Fruit fly (Drosophila melanogaster) whole organism, adult: ENCODE results near the gene CG11843.

Experiments
- CG11617 ChIP-seq: fragments of 200-800 bp; sonication (Bioruptor generic); optimal IDR thresholded peaks from 2 replicates; lab custom pipeline; 2017; ENCODE audit warnings: mild to moderate bottlenecking, missing biosample characterization, missing genetic modification reagents, missing genetic modification characterization
- CG12768 ChIP-seq: fragments of 200-800 bp; sonication (Bioruptor generic); optimal IDR thresholded peaks from 2 replicates; lab custom pipeline; 2017; ENCODE audit warnings: missing biosample characterization, missing genetic modification characterization, mild to moderate bottlenecking, moderate library complexity, missing genetic modification reagents
- CG14711 ChIP-seq: fragments of 200-800 bp; sonication (Bioruptor generic); optimal IDR thresholded peaks from 2 replicates; lab custom pipeline; 2018; ENCODE audit warnings: missing biosample characterization, mild to moderate bottlenecking, missing genetic modification characterization, moderate library complexity
- CG1620 ChIP-seq: fragments of 200-800 bp; sonication (Bioruptor generic); optimal IDR thresholded peaks from 2 replicates; lab custom pipeline; 2016; ENCODE audit warnings: missing biosample characterization, missing genetic modification characterization
- CG33017 ChIP-seq: fragments of 200-800 bp; sonication (Bioruptor generic); optimal IDR thresholded peaks from 2 replicates; lab custom pipeline; 2018; ENCODE audit warnings: missing biosample characterization, mild to moderate bottlenecking, missing genetic modification characterization, moderate library complexity
- CG5204 ChIP-seq: fragments of 200-800 bp; sonication (Bioruptor generic); optimal IDR thresholded peaks from 2 replicates; lab custom pipeline; 2016; ENCODE audit warnings: missing biosample characterization, missing genetic modification characterization
- CG7045 ChIP-seq: fragments of 200-800 bp; sonication (Bioruptor generic); optimal IDR thresholded peaks from 2 replicates; lab custom pipeline; 2017; ENCODE audit warnings: missing biosample characterization, mild to moderate bottlenecking, missing genetic modification characterization
- CG7101 ChIP-seq: fragments of 200-800 bp; sonication (Bioruptor generic); optimal IDR thresholded peaks from 2 replicates; lab custom pipeline; 2018; ENCODE audit warnings: missing biosample characterization, mild to moderate bottlenecking, missing genetic modification characterization, moderate library complexity
- Clk ChIP-seq: fragments of 200-800 bp; sonication (Bioruptor generic); optimal IDR thresholded peaks from 2 replicates; lab custom pipeline; 2017; ENCODE audit warnings: missing biosample characterization, missing genetic modification characterization
- Crg-1 ChIP-seq: fragments of 200-800 bp; sonication (Bioruptor generic); optimal IDR thresholded peaks from 2 replicates; lab custom pipeline; 2016; ENCODE audit warnings: missing biosample characterization, missing genetic modification characterization
- Hr96 ChIP-seq: fragments of 200-800 bp; sonication (Bioruptor generic); optimal IDR thresholded peaks from 2 replicates; lab custom pipeline; 2016; ENCODE audit warnings: missing biosample characterization, missing genetic modification characterization
- Mnt ChIP-seq: fragments of 200-800 bp; sonication (Bioruptor generic); optimal IDR thresholded peaks from 2 replicates; lab custom pipeline; 2016; ENCODE audit warnings: missing biosample characterization, mild to moderate bottlenecking, missing genetic modification characterization
- bab1 ChIP-seq: fragments of 200-800 bp; sonication (Bioruptor generic); optimal IDR thresholded peaks from 3 replicates; lab custom pipeline; 2019; ENCODE audit warnings: missing biosample characterization, mild to moderate bottlenecking, missing genetic modification characterization, moderate library complexity
- cic ChIP-seq: fragments of 200-800 bp; sonication (Bioruptor generic); optimal IDR thresholded peaks from 2 replicates; lab custom pipeline; 2017; ENCODE audit warnings: missing biosample characterization, mild to moderate bottlenecking, missing genetic modification characterization, moderate library complexity
- cnc ChIP-seq, 2 experiments: fragments of >200 bp; optimal IDR thresholded peaks; 2 replicates each; lab custom pipeline; 2017
- kay ChIP-seq: fragments of 200-800 bp; sonication (Bioruptor generic); peaks from one replicate; lab custom pipeline; 2016; ENCODE audit warnings: missing biosample characterization, missing genetic modification characterization, borderline replicate concordance
- ovo ChIP-seq: fragments of 200-800 bp; sonication (Bioruptor generic); optimal IDR thresholded peaks from 2 replicates; lab custom pipeline; 2016; ENCODE audit warnings: missing biosample characterization, missing genetic modification characterization
- pad ChIP-seq: fragments of 200-800 bp; sonication (Bioruptor generic); optimal IDR thresholded peaks from 3 replicates; lab custom pipeline; 2017; ENCODE audit warnings: missing biosample characterization, missing genetic modification characterization, mild to moderate bottlenecking, moderate library complexity, missing genetic modification reagents
- tj ChIP-seq: fragments of 200-800 bp; sonication (Bioruptor generic); optimal IDR thresholded peaks from 3 replicates; lab custom pipeline; 2017; ENCODE audit warnings: missing biosample characterization, mild to moderate bottlenecking, missing genetic modification characterization, moderate library complexity
- toe ChIP-seq: fragments of 200-800 bp; sonication (Bioruptor generic); optimal IDR thresholded peaks from 2 replicates; lab custom pipeline; 2016; ENCODE audit warnings: missing biosample characterization, missing genetic modification characterization

CG11843 gene

dm6 chr3R:29049055-29049722 lies 5.0 kb upstream of the CG11843 start, which contains the start of gene CG11837:
Gene CG11837 (plus strand): TSS chr3R:29049493.
- TF ChIP-seq CG33017 (tag; lab: Kevin White, UChicago) (no peak), kay (peak; percentile 91), CG7045 (GFP tag; lab: Kevin White, UChicago) (no peak), Mnt (GFP tag; lab: Kevin White, UChicago) (peak; percentile 95)

dm6 chr3R:29050756-29051155 lies 3.4 kb upstream of the CG11843 start, which contains the start of gene CG11841:
Gene CG11841 (plus strand): TSS chr3R:29051056.
- TF ChIP-seq CG5204 (GFP tag; lab: Kevin White, UChicago) (no peak), cic (GFP tag; lab: Kevin White, UChicago) (peak; percentile 15), CG12768 (GFP tag; lab: Kevin White, UChicago) (no peak)

dm6 chr3R:29052380-29052779 lies 1.8 kb upstream of the CG11843 start, which contains the start of gene CG11842:
Gene CG11842 (plus strand): TSS chr3R:29052680.
- no peak for TF ChIP-seq toe
- no peak for TF ChIP-seq CG7101 (tag; lab: Kevin White, UChicago)
- TF ChIP-seq bab1 (GFP tag; lab: Kevin White, UChicago), result no peak
- no peak for TF ChIP-seq CG7045 (GFP tag; lab: Kevin White, UChicago)

dm6 chr3R:29055710-29056109 lies 1.6 kb downstream of the CG11843 start, which contains the start of gene Sirt7:
Gene Sirt7 (plus strand): TSS chr3R:29055927.
- TF ChIP-seq CG11617 (GFP tag; lab: Kevin White, UChicago) (peak; percentile 11), Crg-1 (no peak), Mnt (GFP tag; lab: Kevin White, UChicago) (peak; percentile 5), bab1 (GFP tag; lab: Kevin White, UChicago) (no peak), CG33017 (tag; lab: Kevin White, UChicago) (peak; percentile 13)

- TF ChIP-seq CG14711 (no peak), CG11617 (GFP tag; lab: Kevin White, UChicago) (no peak), cic (GFP tag; lab: Kevin White, UChicago) (no peak), bab1 (GFP tag; lab: Kevin White, UChicago) (no peak), Mnt (GFP tag; lab: Kevin White, UChicago) (peak; percentile 11)
Observed at dm6 chr3R:29059385-29059784, 5.2 kb downstream of the CG11843 start.

- TF ChIP-seq CG5204 (GFP tag; lab: Kevin White, UChicago), result no peak
- TF ChIP-seq ovo (GFP tag; lab: Kevin White, UChicago), result no peak
- no peak for TF ChIP-seq tj (GFP tag; lab: Kevin White, UChicago)
- no peak for TF ChIP-seq CG14711
- no peak for TF ChIP-seq bab1 (GFP tag; lab: Kevin White, UChicago)
- no peak for TF ChIP-seq Clk (GFP tag; lab: Kevin White, UChicago)
- no peak for TF ChIP-seq pad (GFP tag; lab: Kevin White, UChicago)
- TF ChIP-seq CG7101 (tag; lab: Kevin White, UChicago), result no peak
- TF ChIP-seq CG7045 (GFP tag; lab: Kevin White, UChicago), result no peak
- TF ChIP-seq kay, result no peak
- no peak for TF ChIP-seq cnc (optimal IDR thresholded peaks at IDR 0.05; lab: Kevin White, UChicago)
- TF ChIP-seq cic (GFP tag; lab: Kevin White, UChicago), result peak; percentile 37
- no peak for TF ChIP-seq Hr96 (GFP tag; lab: Kevin White, UChicago)
- peak; percentile 57 for TF ChIP-seq Mnt (GFP tag; lab: Kevin White, UChicago)
- TF ChIP-seq Crg-1, result peak; percentile 65
- TF ChIP-seq CG12768 (GFP tag; lab: Kevin White, UChicago), result no peak
- TF ChIP-seq CG1620 (GFP tag; lab: Kevin White, UChicago), result peak; percentile 60
- TF ChIP-seq toe, result no peak
- TF ChIP-seq CG11617 (GFP tag; lab: Kevin White, UChicago), result no peak
- TF ChIP-seq CG33017 (tag; lab: Kevin White, UChicago), result no peak
Observed at dm6 chr3R:29062717-29063206, 8.6 kb downstream of the CG11843 start, which contains the start of the genes Cul5 and Bicra. Gene Cul5 (minus strand): TSS chr3R:29062975. Gene Bicra (plus strand): TSS chr3R:29063040.

dm6 chr3R:29063207-29063920 lies 9.2 kb downstream of the CG11843 start:
- TF ChIP-seq CG1620 (GFP tag; lab: Kevin White, UChicago) (peak; percentile 35), Hr96 (GFP tag; lab: Kevin White, UChicago) (peak; percentile 73), Crg-1 (peak; percentile 37), CG12768 (GFP tag; lab: Kevin White, UChicago) (peak; percentile 83), CG11617 (GFP tag; lab: Kevin White, UChicago) (peak; percentile 91), toe (peak; percentile 82), CG33017 (tag; lab: Kevin White, UChicago) (peak; percentile 84), ovo (GFP tag; lab: Kevin White, UChicago) (peak; percentile 26), CG5204 (GFP tag; lab: Kevin White, UChicago) (peak; percentile 82), cnc (optimal IDR thresholded peaks at IDR 0.05; lab: Kevin White, UChicago) (no peak), bab1 (GFP tag; lab: Kevin White, UChicago) (peak; percentile 69), CG7045 (GFP tag; lab: Kevin White, UChicago) (peak; percentile 77), tj (GFP tag; lab: Kevin White, UChicago) (peak; percentile 86), kay (no peak), Clk (GFP tag; lab: Kevin White, UChicago) (peak; percentile 57), CG14711 (peak; percentile 95), cic (GFP tag; lab: Kevin White, UChicago) (no peak), CG7101 (tag; lab: Kevin White, UChicago) (peak; percentile 85), pad (GFP tag; lab: Kevin White, UChicago) (peak; percentile 71), Mnt (GFP tag; lab: Kevin White, UChicago) (peak; percentile 53)
